Fruit fly (Drosophila melanogaster) Kc167 (cell line): ENCODE measurements around the gene CG7766.

Experiments used
- Myc ChIP-seq: fragments of >200 bp; optimal IDR thresholded peaks from 2 replicates; lab custom pipeline; 2017; ENCODE audit warnings: missing external identifiers
- Sin3A ChIP-seq: fragments of >200 bp; optimal IDR thresholded peaks from 2 replicates; lab custom pipeline; 2018; ENCODE audit warnings: missing external identifiers
- psq ChIP-seq: fragments of >200 bp; optimal IDR thresholded peaks from 2 replicates; lab custom pipeline; 2017; ENCODE audit warnings: missing external identifiers
- ttk ChIP-seq: sonication (Bioruptor generic); optimal IDR thresholded peaks from 2 replicates; lab custom pipeline; 2017; ENCODE audit warnings: missing external identifiers

DNA sequence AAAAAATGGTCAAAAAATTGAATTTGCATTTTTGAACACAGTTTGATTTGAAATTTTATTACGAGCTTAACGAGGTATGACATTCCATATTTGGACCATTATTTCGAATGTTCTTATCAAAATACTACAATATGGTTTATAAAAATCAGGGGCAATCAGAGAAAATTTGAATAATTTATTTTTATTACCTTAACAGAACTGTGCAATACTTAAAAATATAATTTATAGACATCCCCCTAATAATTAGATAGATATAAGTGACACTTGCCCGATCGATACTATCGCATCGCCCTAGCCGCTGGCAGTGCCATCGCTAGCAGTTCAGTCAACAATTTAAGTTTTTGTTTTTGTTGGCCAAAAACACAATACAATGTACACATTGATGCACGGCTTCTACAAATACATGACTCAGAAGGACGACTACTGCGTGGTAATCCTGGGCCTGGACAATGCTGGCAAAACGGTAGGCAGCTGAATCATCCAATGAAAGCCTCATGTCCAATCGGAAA lies 3.3 kb upstream of the CG7766 start, which contains the start of gene Arfrp1:
- no peak for TF ChIP-seq psq
- TF ChIP-seq Myc (lab: Kevin White, UChicago) = no peak
- no peak for TF ChIP-seq Sin3A (lab: Kevin White, UChicago)
- no peak for TF ChIP-seq ttk (lab: Kevin White, UChicago)
